Worm (Caenorhabditis elegans) whole organism, L2 larva: ENCODE measurements around the gene aexr-2.

Source experiments
- C34F6.9 ChIP-seq: fragments of 150-350 bp; optimal IDR thresholded peaks from 2 replicates; lab custom pipeline; 2014; ENCODE audit warnings: missing biosample characterization, missing genetic modification characterization
- F13H6.1 ChIP-seq: sonication (generic microtip); optimal IDR thresholded peaks from 2 replicates; lab custom pipeline; 2016; ENCODE audit warnings: missing genetic modification characterization, missing compliant biosample characterization
- R02D3.7 ChIP-seq: fragments of 150-350 bp; optimal IDR thresholded peaks from 2 replicates; lab custom pipeline; 2014; ENCODE audit warnings: missing biosample characterization, missing genetic modification characterization
- ZK546.5 ChIP-seq: sonication (generic microtip); optimal IDR thresholded peaks from 2 replicates; lab custom pipeline; 2017; ENCODE audit warnings: missing biosample characterization, missing genetic modification characterization
- aly-2 ChIP-seq: fragments of 150-350 bp; optimal IDR thresholded peaks from 2 replicates; lab custom pipeline; 2014; ENCODE audit warnings: missing biosample characterization, missing genetic modification characterization
- blmp-1 ChIP-seq: sonication (generic microtip); optimal IDR thresholded peaks from 2 replicates; lab custom pipeline; 2017; ENCODE audit warnings: missing genetic modification characterization, mild to moderate bottlenecking, missing compliant biosample characterization, antibody characterized with exemption, moderate library complexity; ENCODE audit not compliant: insufficient read depth
- ceh-16 ChIP-seq: fragments of 150-350 bp; optimal IDR thresholded peaks from 2 replicates; lab custom pipeline; 2014; ENCODE audit warnings: missing biosample characterization, missing genetic modification characterization
- ceh-82 ChIP-seq: fragments of 150-350 bp; optimal IDR thresholded peaks from 2 replicates; lab custom pipeline; 2014; ENCODE audit warnings: missing biosample characterization, missing genetic modification characterization
- crh-2 ChIP-seq: sonication (generic microtip); optimal IDR thresholded peaks from 2 replicates; lab custom pipeline; 2017; ENCODE audit warnings: missing biosample characterization, missing genetic modification characterization
- dmd-4 ChIP-seq: sonication (generic microtip); optimal IDR thresholded peaks from 2 replicates; lab custom pipeline; 2017; ENCODE audit warnings: missing biosample characterization, missing genetic modification characterization
- elt-1 ChIP-seq: fragments of 150-350 bp; optimal IDR thresholded peaks from 2 replicates; lab custom pipeline; 2014; ENCODE audit warnings: missing biosample characterization, missing genetic modification characterization
- fos-1 ChIP-seq: fragments of 150-350 bp; optimal IDR thresholded peaks from 2 replicates; lab custom pipeline; 2014; ENCODE audit warnings: missing biosample characterization, missing genetic modification characterization
- gmeb-1 ChIP-seq: fragments of 150-350 bp; optimal IDR thresholded peaks from 2 replicates; lab custom pipeline; 2014; ENCODE audit warnings: missing biosample characterization, missing genetic modification characterization
- lin-11 ChIP-seq: fragments of 150-350 bp; sonication (generic microtip); optimal IDR thresholded peaks from 2 replicates; lab custom pipeline; 2014; ENCODE audit warnings: missing biosample characterization, missing genetic modification characterization, inconsistent platforms, mixed read lengths
- lin-13 ChIP-seq: fragments of 150-350 bp; optimal IDR thresholded peaks from 2 replicates; lab custom pipeline; 2014; ENCODE audit warnings: missing biosample characterization, missing genetic modification reagents, missing genetic modification characterization
- lin-39 ChIP-seq: fragments of 150-350 bp; optimal IDR thresholded peaks from 2 replicates; lab custom pipeline; 2014; ENCODE audit warnings: missing biosample characterization, missing genetic modification reagents, missing genetic modification characterization
- lsy-2 ChIP-seq, 2 experiments: fragments of 150-350 bp in 1 of 2; sonication (generic microtip) in 1 of 2; optimal IDR thresholded peaks; 2 replicates each; lab custom pipeline; 2014 to 2017; ENCODE audit warnings: missing biosample characterization in 2 of 2, missing genetic modification characterization in 2 of 2
- mab-5 ChIP-seq: fragments of 150-350 bp; optimal IDR thresholded peaks from 2 replicates; lab custom pipeline; 2014; ENCODE audit warnings: missing biosample characterization, missing genetic modification characterization
- mdl-1 ChIP-seq, 2 experiments: fragments of 150-350 bp in 1 of 2; sonication (generic microtip) in 1 of 2; optimal IDR thresholded peaks; 2 replicates each; lab custom pipeline; 2017; ENCODE audit warnings: missing biosample characterization in 2 of 2, missing genetic modification characterization in 2 of 2
- nhr-129 ChIP-seq: fragments of 150-350 bp; optimal IDR thresholded peaks from 2 replicates; lab custom pipeline; 2014; ENCODE audit warnings: missing biosample characterization, missing genetic modification characterization
- nhr-21 ChIP-seq: fragments of 150-350 bp; optimal IDR thresholded peaks from 2 replicates; lab custom pipeline; 2014; ENCODE audit warnings: missing biosample characterization, missing genetic modification characterization
- nhr-23 ChIP-seq: fragments of 150-350 bp; optimal IDR thresholded peaks from 2 replicates; lab custom pipeline; 2014; ENCODE audit warnings: missing biosample characterization, missing genetic modification reagents, missing genetic modification characterization
- nhr-237 ChIP-seq: fragments of 150-350 bp; optimal IDR thresholded peaks from 2 replicates; lab custom pipeline; 2014; ENCODE audit warnings: missing biosample characterization, missing genetic modification characterization
- nhr-25 ChIP-seq: fragments of 150-350 bp; sonication (generic microtip); optimal IDR thresholded peaks from 3 replicates; lab custom pipeline; 2014; ENCODE audit warnings: missing biosample characterization, missing genetic modification characterization
- nhr-77 ChIP-seq: fragments of 150-350 bp; optimal IDR thresholded peaks from 2 replicates; lab custom pipeline; 2014; ENCODE audit warnings: missing biosample characterization, missing genetic modification characterization
- sma-3 ChIP-seq: sonication (generic microtip); optimal IDR thresholded peaks from 2 replicates; lab custom pipeline; 2016; ENCODE audit warnings: missing genetic modification reagents, missing genetic modification characterization, missing compliant biosample characterization
- sma-9 ChIP-seq, 2 experiments: fragments of 150-350 bp in 1 of 2; sonication (generic microtip) in 1 of 2; optimal IDR thresholded peaks; 2 replicates each; lab custom pipeline; 2014 to 2016; ENCODE audit warnings: missing genetic modification characterization in 2 of 2, mild to moderate bottlenecking in 1 of 2, missing biosample characterization in 1 of 2, missing compliant biosample characterization in 1 of 2, missing genetic modification reagents in 1 of 2, moderate library complexity in 1 of 2
- snpc-4 ChIP-seq: fragments of 150-350 bp; optimal IDR thresholded peaks from 2 replicates; lab custom pipeline; 2014; ENCODE audit warnings: missing biosample characterization, missing genetic modification characterization
- unc-39 ChIP-seq: fragments of 150-350 bp; optimal IDR thresholded peaks from 2 replicates; lab custom pipeline; 2014; ENCODE audit warnings: missing biosample characterization, missing genetic modification characterization
- unc-55 ChIP-seq: fragments of 150-350 bp; sonication (generic microtip); optimal IDR thresholded peaks from 3 replicates; lab custom pipeline; 2014; ENCODE audit warnings: missing biosample characterization, missing genetic modification reagents, missing genetic modification characterization
- ztf-1 ChIP-seq: fragments of 200-800 bp; sonication (Bioruptor generic); conservative IDR thresholded peaks from 2 replicates; pipeline ENCODE4 v1.3.6; 2022; ENCODE audit warnings: missing genetic modification characterization, missing compliant biosample characterization
- ztf-11 ChIP-seq: sonication (generic microtip); optimal IDR thresholded peaks from 2 replicates; lab custom pipeline; 2017; ENCODE audit warnings: missing biosample characterization, missing genetic modification characterization
- ztf-4 ChIP-seq: fragments of 150-350 bp; optimal IDR thresholded peaks from 2 replicates; lab custom pipeline; 2014; ENCODE audit warnings: missing biosample characterization, missing genetic modification characterization

aexr-2 gene

DNA sequence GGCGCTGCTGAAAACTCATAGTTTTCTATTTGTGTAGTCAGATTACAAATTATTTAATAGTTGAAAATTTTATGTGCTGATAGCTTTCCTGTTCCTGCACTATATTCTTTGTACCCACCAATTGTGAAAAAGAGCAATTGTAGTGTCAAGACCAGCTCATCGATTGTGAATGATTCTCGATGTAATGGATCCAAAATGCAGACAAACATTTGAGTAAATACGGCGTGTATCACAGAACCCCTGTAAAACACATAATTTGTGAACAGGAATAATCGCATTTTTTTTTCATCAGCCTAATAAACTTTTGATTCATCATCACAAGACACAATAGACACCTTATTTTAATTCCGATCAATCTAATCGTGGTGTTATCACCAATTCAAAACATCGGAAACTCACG, 30.9 kb upstream of the aexr-2 start:
- no peak for TF ChIP-seq lin-39 (tag; lab: Kevin White, UChicago)
- no peak for TF ChIP-seq snpc-4 (tag; lab: Kevin White, UChicago)
- TF ChIP-seq nhr-25 (tag; lab: Kevin White, UChicago): no peak
- no peak for TF ChIP-seq ceh-82
- TF ChIP-seq lsy-2 (tag; optimal IDR thresholded peaks at IDR 0.05; lab: Kevin White, UChicago): no peak
- no peak for TF ChIP-seq ZK546.5 (tag; lab: Kevin White, UChicago)
- TF ChIP-seq ceh-16 (tag; lab: Kevin White, UChicago): no peak
- no peak for TF ChIP-seq F13H6.1 (tag; lab: Kevin White, UChicago)
- TF ChIP-seq lin-13 (GFP tag; lab: Kevin White, UChicago): no peak
- no peak for TF ChIP-seq sma-3 (GFP tag; lab: Kevin White, UChicago)
- TF ChIP-seq R02D3.7 (tag; lab: Kevin White, UChicago): no peak
- TF ChIP-seq ztf-1 (GFP tag; lab: Robert Waterston, UW): no peak
- no peak for TF ChIP-seq unc-55 (GFP tag; lab: Kevin White, UChicago)

ce11 chrX:6656770-6657169, 25.4 kb upstream of the aexr-2 start:
- TF ChIP-seq fos-1 (tag; lab: Kevin White, UChicago) (peak; percentile 62), sma-9 (GFP tag; optimal IDR thresholded peaks at IDR 0.05; lab: Kevin White, UChicago) (peak; percentile 1), sma-9 (tag; optimal IDR thresholded peaks at IDR 0.05; lab: Kevin White, UChicago) (no peak), unc-39 (tag; lab: Kevin White, UChicago) (no peak), C34F6.9 (no peak)

ce11 chrX:6656251-6656650, 24.9 kb upstream of the aexr-2 start:
- TF ChIP-seq lsy-2 (tag; optimal IDR thresholded peaks at IDR 0.05; lab: Kevin White, UChicago) (no peak), mdl-1 (tag; optimal IDR thresholded peaks at IDR 0.05; lab: Kevin White, UChicago) (no peak), nhr-237 (tag; lab: Kevin White, UChicago) (no peak), elt-1 (tag; lab: Kevin White, UChicago) (no peak), ztf-4 (tag; lab: Kevin White, UChicago) (no peak), R02D3.7 (tag; lab: Kevin White, UChicago) (no peak), nhr-23 (tag; lab: Kevin White, UChicago) (no peak), F13H6.1 (tag; lab: Kevin White, UChicago) (no peak), lin-13 (GFP tag; lab: Kevin White, UChicago) (no peak), ceh-16 (tag; lab: Kevin White, UChicago) (no peak), ztf-11 (tag; lab: Kevin White, UChicago) (no peak), unc-55 (GFP tag; lab: Kevin White, UChicago) (no peak), aly-2 (no peak), lin-11 (no peak), nhr-21 (tag; lab: Kevin White, UChicago) (no peak), nhr-25 (tag; lab: Kevin White, UChicago) (no peak), ZK546.5 (tag; lab: Kevin White, UChicago) (no peak), crh-2 (no peak), gmeb-1 (tag; lab: Kevin White, UChicago) (no peak), unc-39 (tag; lab: Kevin White, UChicago) (no peak)

DNA sequence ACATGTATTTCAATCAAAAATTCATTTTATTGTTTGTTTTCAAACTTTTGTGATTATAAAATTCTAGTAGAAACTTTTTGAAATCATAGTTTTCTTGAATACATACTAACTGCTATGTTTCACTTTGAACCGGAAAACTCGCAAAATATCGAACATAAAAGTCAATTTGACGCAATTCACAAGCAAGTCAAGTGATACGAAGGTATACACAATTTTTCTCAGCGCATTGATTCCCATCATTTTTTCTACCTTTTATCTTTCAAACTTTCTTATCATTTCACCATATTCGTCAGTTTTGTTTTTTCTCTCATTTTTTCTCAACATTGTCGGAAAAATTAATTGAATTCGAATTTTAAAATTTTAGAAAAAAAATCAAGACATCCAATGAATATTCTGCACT, 23.8 kb upstream of the aexr-2 start, which contains the start of gene nhr-173:
TSS of gene nhr-173 (plus strand) at position 366 of the 400 bp plus-strand sequence.
- peak; percentile 42 for TF ChIP-seq fos-1 (tag; lab: Kevin White, UChicago)
- no peak for TF ChIP-seq nhr-23 (tag; lab: Kevin White, UChicago)

DNA sequence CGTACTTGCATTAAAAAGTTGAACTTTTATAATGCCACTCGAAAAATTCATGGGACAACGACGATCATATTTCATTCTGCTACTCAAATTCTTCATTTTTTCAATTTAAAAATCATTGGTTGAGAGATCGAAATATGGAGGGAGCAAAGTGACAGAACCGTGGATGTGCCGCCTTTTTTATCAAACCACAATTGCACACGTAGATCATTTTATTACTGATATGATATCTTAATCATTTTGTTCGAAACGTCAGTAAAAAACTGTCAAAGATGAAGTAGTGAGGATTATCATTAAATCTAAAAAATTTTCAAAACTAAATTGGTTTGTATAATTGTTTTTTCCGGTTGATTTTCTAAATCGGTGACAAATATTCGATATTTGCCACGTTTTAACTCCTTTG, 22.8 kb upstream of the aexr-2 start:
- TF ChIP-seq fos-1 (tag; lab: Kevin White, UChicago): peak; percentile 11
- no peak for TF ChIP-seq ceh-16 (tag; lab: Kevin White, UChicago)

DNA sequence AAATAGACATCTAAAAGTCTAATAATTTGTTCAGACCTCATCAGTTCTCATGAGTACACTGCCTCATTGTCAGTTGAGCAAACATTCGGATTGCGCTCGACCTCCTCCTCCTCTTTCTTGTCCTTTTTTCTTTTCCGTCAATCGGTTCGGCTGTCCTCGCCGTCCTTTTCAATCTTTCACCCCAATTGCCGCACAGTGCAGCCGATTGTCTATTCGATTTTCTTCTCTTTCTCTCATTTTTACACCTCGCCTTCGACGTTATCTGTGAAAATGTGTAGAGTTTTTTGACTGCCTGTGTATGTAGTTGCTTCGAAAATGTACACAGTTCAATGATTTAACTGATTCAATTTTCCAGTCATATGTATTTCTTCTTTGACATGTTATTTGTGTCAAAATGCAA, 21.8 kb upstream of the aexr-2 start:
- TF ChIP-seq lin-11: no peak
- no peak for TF ChIP-seq dmd-4 (tag; lab: Kevin White, UChicago)
- TF ChIP-seq F13H6.1 (tag; lab: Kevin White, UChicago): peak; percentile 57
- TF ChIP-seq blmp-1 (tag; lab: Kevin White, UChicago): no peak
- TF ChIP-seq mab-5 (tag; lab: Kevin White, UChicago): no peak
- TF ChIP-seq nhr-77 (tag; lab: Kevin White, UChicago): no peak
- TF ChIP-seq nhr-129: peak; percentile 36
- peak; percentile 27 for TF ChIP-seq sma-9 (GFP tag; optimal IDR thresholded peaks at IDR 0.05; lab: Kevin White, UChicago)
- no peak for TF ChIP-seq sma-9 (tag; optimal IDR thresholded peaks at IDR 0.05; lab: Kevin White, UChicago)
- TF ChIP-seq fos-1 (tag; lab: Kevin White, UChicago): peak; percentile 70
